Worm (Caenorhabditis elegans) whole organism, early embryonic: Measurements from ENCODE around the gene srt-34.

Experiments
- B0310.2 ChIP-seq: sonication (generic microtip); optimal IDR thresholded peaks from 2 replicates; lab custom pipeline; 2016; ENCODE audit warnings: mild to moderate bottlenecking, missing genetic modification characterization, missing compliant biosample characterization
- F13C5.2 ChIP-seq: sonication (generic microtip); optimal IDR thresholded peaks from 2 replicates; lab custom pipeline; 2017; ENCODE audit warnings: mild to moderate bottlenecking, missing genetic modification characterization, inconsistent platforms, missing compliant biosample characterization
- aly-1 ChIP-seq: sonication (generic microtip); optimal IDR thresholded peaks from 2 replicates; lab custom pipeline; 2016; ENCODE audit warnings: missing genetic modification characterization, missing compliant biosample characterization
- ama-1 ChIP-seq: fragments of 150-350 bp; optimal IDR thresholded peaks from 2 replicates; lab custom pipeline; 2014
- ceh-13 ChIP-seq: fragments of 200-800 bp; sonication (Bioruptor generic); optimal IDR thresholded peaks from 2 replicates; lab custom pipeline; 2018; ENCODE audit warnings: mild to moderate bottlenecking, missing genetic modification characterization, missing compliant biosample characterization
- ceh-36 ChIP-seq: sonication (generic microtip); optimal IDR thresholded peaks from 2 replicates; lab custom pipeline; 2016; ENCODE audit warnings: missing genetic modification characterization, inconsistent platforms, missing compliant biosample characterization
- flt-1 ChIP-seq: fragments of 200-800 bp; sonication (Bioruptor generic); IDR thresholded peaks from 2 replicates; pipeline ENCODE4 v1.3.6; 2022; ENCODE audit warnings: missing genetic modification characterization, missing compliant biosample characterization
- hmg-4 ChIP-seq: fragments of 200-800 bp; sonication (Bioruptor generic); optimal IDR thresholded peaks from 2 replicates; lab custom pipeline; 2018; ENCODE audit warnings: mild to moderate bottlenecking, missing genetic modification characterization, missing compliant biosample characterization
- hnd-1 ChIP-seq: sonication (generic microtip); optimal IDR thresholded peaks from 2 replicates; lab custom pipeline; 2016; ENCODE audit warnings: missing genetic modification characterization, missing compliant biosample characterization
- pes-1 ChIP-seq: fragments of 200-800 bp; sonication (Bioruptor generic); IDR thresholded peaks from 2 replicates; pipeline ENCODE4 v1.3.6; 2022; ENCODE audit warnings: missing genetic modification reagents, missing genetic modification characterization, missing compliant biosample characterization
- scrt-1 ChIP-seq: fragments of 200-800 bp; sonication (Bioruptor generic); IDR thresholded peaks from 2 replicates; pipeline ENCODE4 v1.3.6; 2022; ENCODE audit warnings: missing genetic modification characterization, missing compliant biosample characterization
- sea-1 ChIP-seq: fragments of 200-800 bp; sonication (Bioruptor generic); conservative IDR thresholded peaks from 2 replicates; pipeline ENCODE4 v1.3.6; 2022; ENCODE audit warnings: missing genetic modification characterization, missing compliant biosample characterization
- tbx-37 ChIP-seq: fragments of 200-800 bp; sonication (Bioruptor generic); conservative IDR thresholded peaks from 2 replicates; pipeline ENCODE4 v1.3.6; 2022; ENCODE audit warnings: missing genetic modification reagents, missing genetic modification characterization, missing compliant biosample characterization
- tra-4 ChIP-seq: sonication (generic microtip); optimal IDR thresholded peaks from 2 replicates; lab custom pipeline; 2017; ENCODE audit warnings: missing genetic modification characterization, missing compliant biosample characterization

DNA sequence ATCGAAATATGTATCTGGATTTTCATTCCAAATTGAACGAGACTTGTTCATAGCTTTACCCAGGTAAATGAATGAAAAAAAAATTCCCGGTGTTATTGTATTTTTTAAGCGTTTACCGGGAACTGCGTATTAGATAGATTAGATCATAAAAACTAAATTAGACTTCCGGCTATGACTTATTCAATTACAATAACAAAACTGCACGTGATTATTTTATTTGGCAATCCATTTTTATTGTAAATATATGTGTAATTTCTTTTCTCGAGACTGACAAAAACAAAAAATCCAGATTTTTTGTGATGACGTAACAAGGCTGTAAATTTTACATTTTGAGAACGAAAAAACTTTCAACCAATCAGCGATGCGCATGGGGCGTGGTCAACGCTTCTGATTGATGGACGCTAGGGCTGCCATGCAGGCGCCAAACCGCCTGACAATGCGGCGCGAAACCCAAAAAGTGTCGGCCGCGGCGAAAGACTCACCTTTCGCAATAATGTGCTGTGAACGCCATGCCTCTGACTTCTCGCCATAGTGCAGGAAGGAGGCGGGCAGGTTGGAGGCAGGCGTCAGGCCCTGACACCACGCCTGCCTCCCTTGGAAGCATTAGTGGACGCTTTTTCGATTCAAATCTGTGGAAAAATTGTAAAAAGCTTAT, 3.7 kb upstream of the srt-34 start, which contains the start of gene srh-36:
- TF ChIP-seq hnd-1 (tag; lab: Kevin White, UChicago) (no peak), ceh-13 (GFP tag; lab: Kevin White, UChicago) (no peak), F13C5.2 (tag; lab: Kevin White, UChicago) (no peak), tbx-37 (GFP tag; lab: Robert Waterston, UW) (no peak), flt-1 (GFP tag; lab: Robert Waterston, UW) (no peak), B0310.2 (tag; lab: Kevin White, UChicago) (no peak), sea-1 (GFP tag; lab: Robert Waterston, UW) (no peak), ama-1 (lab: Kevin White, UChicago) (no peak), pes-1 (GFP tag; lab: Robert Waterston, UW) (no peak), scrt-1 (GFP tag; lab: Robert Waterston, UW) (no peak), ceh-36 (tag; lab: Kevin White, UChicago) (no peak), tra-4 (tag; lab: Kevin White, UChicago) (no peak), aly-1 (tag; lab: Kevin White, UChicago) (no peak), hmg-4 (no peak)
